Worm (Caenorhabditis elegans) whole organism, L2 larva: ENCODE results near the gene clec-260.

ENCODE experiments used
- F13H6.1 ChIP-seq: sonication (generic microtip); optimal IDR thresholded peaks from 2 replicates; lab custom pipeline; 2016; ENCODE audit warnings: missing genetic modification characterization, missing compliant biosample characterization
- ama-1 ChIP-seq: fragments of 150-350 bp; optimal IDR thresholded peaks from 2 replicates; lab custom pipeline; 2018; ENCODE audit warnings: inconsistent platforms
- elt-1 ChIP-seq: fragments of 150-350 bp; optimal IDR thresholded peaks from 2 replicates; lab custom pipeline; 2014; ENCODE audit warnings: missing biosample characterization, missing genetic modification characterization
- mdl-1 ChIP-seq, 2 experiments: fragments of 150-350 bp in 1 of 2; sonication (generic microtip) in 1 of 2; optimal IDR thresholded peaks; 2 replicates each; lab custom pipeline; 2017; ENCODE audit warnings: missing biosample characterization in 2 of 2, missing genetic modification characterization in 2 of 2
- nhr-6 ChIP-seq: fragments of 150-350 bp; optimal IDR thresholded peaks from 2 replicates; lab custom pipeline; 2014; ENCODE audit warnings: missing biosample characterization, missing genetic modification characterization
- snpc-4 ChIP-seq: fragments of 150-350 bp; optimal IDR thresholded peaks from 2 replicates; lab custom pipeline; 2014; ENCODE audit warnings: missing biosample characterization, missing genetic modification characterization
- unc-62 ChIP-seq: fragments of 150-350 bp; optimal IDR thresholded peaks from 2 replicates; lab custom pipeline; 2014; ENCODE audit warnings: missing biosample characterization, missing genetic modification reagents, missing genetic modification characterization
- zag-1 ChIP-seq: fragments of 150-350 bp; optimal IDR thresholded peaks from 2 replicates; lab custom pipeline; 2014; ENCODE audit warnings: missing biosample characterization, missing genetic modification characterization

ce11 chrV:20011199-20011598 is 25.1 kb upstream of the clec-260 start:
- TF ChIP-seq snpc-4 = no peak
- TF ChIP-seq ama-1 (lab: Kevin White, UChicago) = no peak
- TF ChIP-seq mdl-1 (tag; optimal IDR thresholded peaks at IDR 0.05; lab: Kevin White, UChicago) = no peak
- TF ChIP-seq unc-62 (GFP tag; lab: Kevin White, UChicago) = no peak
- no peak for TF ChIP-seq elt-1 (tag; lab: Kevin White, UChicago)
- TF ChIP-seq zag-1 (tag; lab: Kevin White, UChicago) = no peak
- TF ChIP-seq F13H6.1 = no peak
- no peak for TF ChIP-seq nhr-6 (tag; lab: Kevin White, UChicago)
